Fruit fly (Drosophila melanogaster): Measurements from ENCODE around the gene Cortactin.

DNA sequence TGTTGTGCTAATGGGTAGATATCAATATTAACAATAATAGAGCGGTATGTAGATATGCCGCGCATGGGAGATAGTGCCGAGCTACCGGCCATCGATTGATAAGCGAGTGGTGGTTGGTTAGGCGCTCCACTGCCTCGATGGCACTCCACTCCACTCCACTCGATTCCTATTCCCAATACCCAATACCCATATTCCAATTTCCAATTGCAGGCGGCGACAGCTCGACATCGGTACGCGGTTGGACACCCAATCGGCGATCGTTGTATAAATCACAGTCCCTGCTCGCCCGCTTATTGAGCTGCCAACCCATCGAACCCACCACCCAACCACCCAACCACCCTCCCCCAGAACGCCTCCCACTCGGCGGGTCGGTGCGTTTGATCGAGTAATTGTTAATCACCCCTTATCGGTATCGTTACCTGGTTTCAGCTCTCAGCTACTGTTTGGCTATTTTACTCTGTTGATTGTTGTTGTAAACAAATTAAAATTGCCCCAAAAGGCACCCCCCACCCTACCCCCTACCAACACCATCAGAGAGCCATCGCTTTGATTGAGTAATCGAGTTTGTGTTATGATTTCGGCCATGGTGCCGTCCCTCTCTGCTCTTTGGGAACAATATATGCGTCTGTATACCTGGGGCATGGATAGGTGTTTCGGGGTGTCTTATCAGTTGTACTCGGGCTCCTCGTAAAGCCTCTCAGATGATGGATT is 16.8 kb upstream of the Cortactin start, which contains the start of gene HHEX:
- TF ChIP-seq CG4496 (GFP tag; IDR thresholded peaks at IDR 0.05): no peak
- no peak for TF ChIP-seq Snoo (tag; optimal IDR thresholded peaks at IDR 0.05)
- TF ChIP-seq CG8301 (tag; optimal IDR thresholded peaks at IDR 0.05): no peak

Measured in whole organism, pupa.